Fruit fly (Drosophila melanogaster): Measurements from ENCODE around the gene CG14395.

Gene CG14395

dm6 chr3R:12627691-12628148 lies 34.9 kb upstream of the CG14395 start, which contains the start of the genes Vha55 and Snx3:
TSS of gene Vha55 (minus strand) at chr3R:12627829.
TSS of gene Snx3 (plus strand) at chr3R:12628031.
- TF ChIP-seq Dif (GFP tag; optimal IDR thresholded peaks at IDR 0.05; ENCODE audit: partially characterized antibody), result no peak
- peak; percentile 3 for TF ChIP-seq woc (GFP tag; optimal IDR thresholded peaks at IDR 0.05)
- TF ChIP-seq Abd-B (GFP tag; optimal IDR thresholded peaks at IDR 0.05), result no peak
- peak; percentile 87 for TF ChIP-seq Hnf4 (GFP tag; optimal IDR thresholded peaks at IDR 0.05)
- no peak for TF ChIP-seq GATAd (GFP tag; optimal IDR thresholded peaks at IDR 0.05)
- TF ChIP-seq Mio (GFP tag; optimal IDR thresholded peaks at IDR 0.05), result no peak
- TF ChIP-seq sv (GFP tag; optimal IDR thresholded peaks at IDR 0.05), result peak; percentile 76
- no peak for TF ChIP-seq usp (GFP tag; optimal IDR thresholded peaks at IDR 0.05)
- TF ChIP-seq HLH106 (tag; optimal IDR thresholded peaks at IDR 0.05), result peak; percentile 73
- TF ChIP-seq pan (optimal IDR thresholded peaks at IDR 0.05), result no peak
- TF ChIP-seq psq (GFP tag; optimal IDR thresholded peaks at IDR 0.05), result no peak
- no peak for TF ChIP-seq lola (GFP tag; optimal IDR thresholded peaks at IDR 0.05)
- TF ChIP-seq rgr (GFP tag; optimal IDR thresholded peaks at IDR 0.05), result peak; percentile 79
- peak; percentile 25 for TF ChIP-seq Sp1 (GFP tag; optimal IDR thresholded peaks at IDR 0.05)
- TF ChIP-seq Hr78 (GFP tag; optimal IDR thresholded peaks at IDR 0.05), result no peak
- peak; percentile 96 for TF ChIP-seq Hr83 (GFP tag; optimal IDR thresholded peaks at IDR 0.05; ENCODE audit: poor library complexity, severe bottlenecking)
- TF ChIP-seq Vsx2 (GFP tag; optimal IDR thresholded peaks at IDR 0.05; ENCODE audit: partially characterized antibody), result no peak
- peak; percentile 56 for TF ChIP-seq br (GFP tag; optimal IDR thresholded peaks at IDR 0.05)
- no peak for TF ChIP-seq CG32264 (GFP tag; optimal IDR thresholded peaks at IDR 0.05)
- TF ChIP-seq foxo (GFP tag; optimal IDR thresholded peaks at IDR 0.05), result peak in 1 of 2 experiments; percentile 84
- no peak for TF ChIP-seq CrebA (GFP tag; optimal IDR thresholded peaks at IDR 0.05; ENCODE audit: borderline replicate concordance)
- peak; percentile 33 for TF ChIP-seq CG9705 (GFP tag; optimal IDR thresholded peaks at IDR 0.05)
- TF ChIP-seq Myc (optimal IDR thresholded peaks at IDR 0.05), result peak; percentile 75
- peak; percentile 31 for TF ChIP-seq fru (GFP tag; optimal IDR thresholded peaks at IDR 0.05)
- no peak for TF ChIP-seq Rel (GFP tag; optimal IDR thresholded peaks at IDR 0.05)
- peak; percentile 66 for TF ChIP-seq Rel (tag; optimal IDR thresholded peaks at IDR 0.05)
- TF ChIP-seq Jra (GFP tag; optimal IDR thresholded peaks at IDR 0.05), result peak; percentile 84
- TF ChIP-seq sage (GFP tag; optimal IDR thresholded peaks at IDR 0.05), result no peak
- TF ChIP-seq h (GFP tag; optimal IDR thresholded peaks at IDR 0.05), result peak; percentile 78
- no peak for TF ChIP-seq brk (GFP tag; optimal IDR thresholded peaks at IDR 0.05)
- TF ChIP-seq ey (GFP tag; optimal IDR thresholded peaks at IDR 0.05), result peak; percentile 55
- TF ChIP-seq N (GFP tag; optimal IDR thresholded peaks at IDR 0.05), result no peak
- no peak for TF ChIP-seq Dfd (GFP tag; optimal IDR thresholded peaks at IDR 0.05)
- no peak for TF ChIP-seq tai (GFP tag; optimal IDR thresholded peaks at IDR 0.05)
- TF ChIP-seq OdsH (GFP tag; optimal IDR thresholded peaks at IDR 0.05), result peak; percentile 13
- TF ChIP-seq dsf (GFP tag; optimal IDR thresholded peaks at IDR 0.05; ENCODE audit: borderline replicate concordance), result no peak
- TF ChIP-seq dl (GFP tag; optimal IDR thresholded peaks at IDR 0.05; ENCODE audit: insufficient read depth in 1 of 2, partially characterized antibody in 2 of 2), result no peak
- TF ChIP-seq dmrt93B (GFP tag; optimal IDR thresholded peaks at IDR 0.05), result peak; percentile 37
- peak; percentile 53 for TF ChIP-seq jim (GFP tag; optimal IDR thresholded peaks at IDR 0.05)

- TF ChIP-seq Abd-B (GFP tag; optimal IDR thresholded peaks at IDR 0.05) (peak; percentile 23), HLH106 (tag; optimal IDR thresholded peaks at IDR 0.05) (no peak), Rel (GFP tag; optimal IDR thresholded peaks at IDR 0.05) (no peak), Rel (tag; optimal IDR thresholded peaks at IDR 0.05) (peak; percentile 89), Jra (GFP tag; optimal IDR thresholded peaks at IDR 0.05) (peak; percentile 22)
Measured at dm6 chr3R:12628395-12628928, 34.2 kb upstream of the CG14395 start.

- peak; percentile 3 for TF ChIP-seq Myc (optimal IDR thresholded peaks at IDR 0.05)
- no peak for TF ChIP-seq Rel (GFP tag; optimal IDR thresholded peaks at IDR 0.05)
- TF ChIP-seq Rel (tag; optimal IDR thresholded peaks at IDR 0.05), result peak; percentile 67
- no peak for TF ChIP-seq CG32264 (GFP tag; optimal IDR thresholded peaks at IDR 0.05)
- TF ChIP-seq Hnf4 (GFP tag; optimal IDR thresholded peaks at IDR 0.05), result no peak
- peak; percentile 13 for TF ChIP-seq woc (GFP tag; optimal IDR thresholded peaks at IDR 0.05)
- no peak for TF ChIP-seq OdsH (GFP tag; optimal IDR thresholded peaks at IDR 0.05)
- TF ChIP-seq HLH106 (tag; optimal IDR thresholded peaks at IDR 0.05), result peak; percentile 60
- peak; percentile 30 for TF ChIP-seq CG9705 (GFP tag; optimal IDR thresholded peaks at IDR 0.05)
- TF ChIP-seq Abd-B (GFP tag; optimal IDR thresholded peaks at IDR 0.05), result no peak
- TF ChIP-seq psq (GFP tag; optimal IDR thresholded peaks at IDR 0.05), result peak; percentile 28
- TF ChIP-seq ey (GFP tag; optimal IDR thresholded peaks at IDR 0.05), result no peak
- TF ChIP-seq h (GFP tag; optimal IDR thresholded peaks at IDR 0.05), result no peak
- TF ChIP-seq foxo (GFP tag; optimal IDR thresholded peaks at IDR 0.05), result peak in 1 of 2 experiments; percentile 64
- no peak for TF ChIP-seq tai (GFP tag; optimal IDR thresholded peaks at IDR 0.05)
- TF ChIP-seq sv (GFP tag; optimal IDR thresholded peaks at IDR 0.05), result peak; percentile 35
- peak; percentile 31 for TF ChIP-seq sage (GFP tag; optimal IDR thresholded peaks at IDR 0.05)
- no peak for TF ChIP-seq Dfd (GFP tag; optimal IDR thresholded peaks at IDR 0.05)
Measured at dm6 chr3R:12630369-12630768, 32.3 kb upstream of the CG14395 start, which contains the start of gene Not10. TSS of gene Not10 (plus strand) at chr3R:12630647.

Data from whole organism, wandering third instar larva.